Worm (Caenorhabditis elegans) whole organism, young adult: Measurements from ENCODE around the gene Y111B2A.1.

Experiments used
- B0019.2 ChIP-seq: fragments of 200-800 bp; sonication (Bioruptor generic); conservative IDR thresholded peaks from 2 replicates; pipeline ENCODE4 v1.3.6; 2022; ENCODE audit warnings: missing genetic modification reagents, missing genetic modification characterization, missing compliant biosample characterization
- C06A6.2 ChIP-seq: fragments of 200-800 bp; sonication (Bioruptor generic); conservative IDR thresholded peaks from 2 replicates; pipeline ENCODE4 v1.3.6; 2022; ENCODE audit warnings: missing genetic modification characterization, missing compliant biosample characterization
- C17E4.6 ChIP-seq: fragments of 200-800 bp; sonication (Bioruptor generic); IDR thresholded peaks from 2 replicates; pipeline ENCODE4 v1.3.6; 2022; ENCODE audit warnings: missing genetic modification reagents, missing genetic modification characterization, missing compliant biosample characterization
- D2030.7 ChIP-seq: fragments of 200-800 bp; sonication (Bioruptor generic); IDR thresholded peaks from 2 replicates; pipeline ENCODE4 v1.3.6; 2022; ENCODE audit warnings: missing genetic modification reagents, missing genetic modification characterization, missing compliant biosample characterization
- F10E7.11 ChIP-seq: sonication (generic microtip); optimal IDR thresholded peaks from 2 replicates; lab custom pipeline; 2017; ENCODE audit warnings: mild to moderate bottlenecking, missing genetic modification characterization, moderate library complexity, missing compliant biosample characterization
- F39B2.1 ChIP-seq: fragments of 200-800 bp; sonication (Bioruptor generic); IDR thresholded peaks from 2 replicates; pipeline ENCODE4 v1.3.6; 2022; ENCODE audit warnings: missing genetic modification reagents, missing genetic modification characterization, missing compliant biosample characterization
- K11D2.4 ChIP-seq: fragments of 200-800 bp; sonication (Bioruptor generic); IDR thresholded peaks from 2 replicates; pipeline ENCODE4 v1.3.6; 2022; ENCODE audit warnings: missing genetic modification reagents, missing genetic modification characterization, missing compliant biosample characterization
- K12H6.12 ChIP-seq: fragments of 200-800 bp; sonication (Bioruptor generic); optimal IDR thresholded peaks from 2 replicates; lab custom pipeline; 2018; ENCODE audit warnings: mild to moderate bottlenecking, missing genetic modification characterization, missing compliant biosample characterization
- T26A5.8 ChIP-seq: sonication (generic microtip); optimal IDR thresholded peaks from 2 replicates; lab custom pipeline; 2016; ENCODE audit warnings: missing genetic modification characterization, missing compliant biosample characterization
- Y53G8AR.9 ChIP-seq: fragments of 200-800 bp; sonication (Bioruptor generic); conservative IDR thresholded peaks from 2 replicates; pipeline ENCODE4 v1.3.6; 2022; ENCODE audit warnings: missing genetic modification reagents, missing genetic modification characterization, missing compliant biosample characterization
- aptf-3 ChIP-seq: fragments of 200-800 bp; sonication (Bioruptor generic); IDR thresholded peaks from 2 replicates; pipeline ENCODE4 v1.3.6; 2022; ENCODE audit warnings: missing genetic modification characterization, missing compliant biosample characterization
- attf-5 ChIP-seq: fragments of 200-800 bp; sonication (Bioruptor generic); optimal IDR thresholded peaks from 2 replicates; lab custom pipeline; 2018; ENCODE audit warnings: mild to moderate bottlenecking, missing genetic modification characterization, missing compliant biosample characterization
- ccch-3 ChIP-seq: fragments of 200-800 bp; sonication (Bioruptor generic); optimal IDR thresholded peaks from 2 replicates; lab custom pipeline; 2018; ENCODE audit warnings: mild to moderate bottlenecking, missing genetic modification characterization, missing compliant biosample characterization
- cebp-2 ChIP-seq: fragments of 200-800 bp; sonication (Bioruptor generic); IDR thresholded peaks from 2 replicates; pipeline ENCODE4 v1.3.6; 2022; ENCODE audit warnings: missing genetic modification characterization, missing compliant biosample characterization
- ceh-27 ChIP-seq: fragments of 200-800 bp; sonication (Bioruptor generic); optimal IDR thresholded peaks from 2 replicates; lab custom pipeline; 2018; ENCODE audit warnings: mild to moderate bottlenecking, missing genetic modification characterization, moderate library complexity, missing compliant biosample characterization
- ceh-79 ChIP-seq: sonication (generic microtip); optimal IDR thresholded peaks from 2 replicates; lab custom pipeline; 2017; ENCODE audit warnings: mild to moderate bottlenecking, missing genetic modification characterization, missing compliant biosample characterization
- ceh-91 ChIP-seq: fragments of 200-800 bp; sonication (Bioruptor generic); IDR thresholded peaks from 2 replicates; pipeline ENCODE4 v1.3.6; 2022; ENCODE audit warnings: missing genetic modification reagents, missing genetic modification characterization, missing compliant biosample characterization
- dpff-1 ChIP-seq: sonication (generic microtip); optimal IDR thresholded peaks from 2 replicates; lab custom pipeline; 2017; ENCODE audit warnings: mild to moderate bottlenecking, missing genetic modification characterization, missing compliant biosample characterization
- egl-18 ChIP-seq: fragments of 200-800 bp; sonication (Bioruptor generic); IDR thresholded peaks from 2 replicates; pipeline ENCODE4 v1.3.6; 2022; ENCODE audit warnings: missing genetic modification reagents, missing genetic modification characterization, missing compliant biosample characterization
- egl-44 ChIP-seq: fragments of 200-800 bp; sonication (Bioruptor generic); IDR thresholded peaks from 2 replicates; pipeline ENCODE4 v1.3.6; 2022; ENCODE audit warnings: missing genetic modification reagents, missing genetic modification characterization, missing compliant biosample characterization
- ekl-4 ChIP-seq: fragments of 200-800 bp; sonication (Bioruptor generic); IDR thresholded peaks from 2 replicates; pipeline ENCODE4 v1.3.6; 2022; ENCODE audit warnings: missing genetic modification reagents, missing genetic modification characterization, missing compliant biosample characterization
- fkh-3 ChIP-seq: sonication (generic microtip); optimal IDR thresholded peaks from 2 replicates; lab custom pipeline; 2016; ENCODE audit warnings: mild to moderate bottlenecking, missing genetic modification characterization, missing compliant biosample characterization
- hlh-12 ChIP-seq: sonication (generic microtip); optimal IDR thresholded peaks from 2 replicates; lab custom pipeline; 2016; ENCODE audit warnings: missing genetic modification characterization, missing compliant biosample characterization
- lin-26 ChIP-seq: fragments of 200-800 bp; sonication (Bioruptor generic); IDR thresholded peaks from 2 replicates; pipeline ENCODE4 v1.3.6; 2022; ENCODE audit warnings: missing genetic modification reagents, missing genetic modification characterization, missing compliant biosample characterization
- lin-40 ChIP-seq: sonication (generic microtip); optimal IDR thresholded peaks from 2 replicates; lab custom pipeline; 2016; ENCODE audit warnings: missing genetic modification characterization, mild to moderate bottlenecking, missing compliant biosample characterization, missing genotype, missing genetic modification reagents
- lin-54 ChIP-seq: fragments of 200-800 bp; sonication (Bioruptor generic); optimal IDR thresholded peaks from 2 replicates; lab custom pipeline; 2018; ENCODE audit warnings: mild to moderate bottlenecking, missing genetic modification characterization, missing compliant biosample characterization
- lsl-1 ChIP-seq: fragments of 200-800 bp; sonication (Bioruptor generic); optimal IDR thresholded peaks from 2 replicates; lab custom pipeline; 2018; ENCODE audit warnings: mild to moderate bottlenecking, missing genetic modification characterization, moderate library complexity, missing compliant biosample characterization
- madf-6 ChIP-seq: fragments of 200-800 bp; sonication (Bioruptor generic); IDR thresholded peaks from 2 replicates; pipeline ENCODE4 v1.3.6; 2022; ENCODE audit warnings: missing genetic modification reagents, missing genetic modification characterization, missing compliant biosample characterization
- mes-4 ChIP-seq: sonication (generic microtip); optimal IDR thresholded peaks from 2 replicates; lab custom pipeline; 2016; ENCODE audit warnings: missing genotype, missing genetic modification characterization, missing compliant biosample characterization
- mxl-1 ChIP-seq: sonication (generic microtip); optimal IDR thresholded peaks from 2 replicates; lab custom pipeline; 2016; ENCODE audit warnings: missing genetic modification characterization, missing compliant biosample characterization
- nfya-1 ChIP-seq: sonication (generic microtip); optimal IDR thresholded peaks from 2 replicates; lab custom pipeline; 2017; ENCODE audit warnings: antibody characterized with exemption, missing compliant biosample characterization, missing genetic modification characterization, borderline replicate concordance; ENCODE audit not compliant: insufficient read depth
- nfya-2 ChIP-seq: fragments of 200-800 bp; sonication (Bioruptor generic); IDR thresholded peaks from 2 replicates; pipeline ENCODE4 v1.3.6; 2022; ENCODE audit warnings: missing genetic modification reagents, missing genetic modification characterization, missing compliant biosample characterization
- nhr-27 ChIP-seq: fragments of 200-800 bp; sonication (Bioruptor generic); optimal IDR thresholded peaks from 2 replicates; lab custom pipeline; 2018; ENCODE audit warnings: mild to moderate bottlenecking, missing genetic modification characterization, moderate library complexity, missing compliant biosample characterization
- nhr-80 ChIP-seq: sonication (generic microtip); optimal IDR thresholded peaks from 2 replicates; lab custom pipeline; 2016; ENCODE audit warnings: missing genetic modification characterization, missing compliant biosample characterization
- pha-4 ChIP-seq: fragments of 150-350 bp; sonication (generic microtip); optimal IDR thresholded peaks from 2 replicates; lab custom pipeline; 2014; ENCODE audit warnings: missing biosample characterization, missing genetic modification reagents, missing genetic modification characterization
- rec-8 ChIP-seq, 2 experiments: sonication (generic microtip); optimal IDR thresholded peaks; 2 replicates each; lab custom pipeline; 2016; ENCODE audit warnings: mild to moderate bottlenecking in 2 of 2, missing genetic modification characterization in 2 of 2, missing genetic modification reagents in 2 of 2, missing genotype in 2 of 2, missing biosample characterization in 1 of 2, missing compliant biosample characterization in 1 of 2, moderate library complexity in 1 of 2
- repo-1 ChIP-seq: sonication (generic microtip); optimal IDR thresholded peaks from 2 replicates; lab custom pipeline; 2017; ENCODE audit warnings: mild to moderate bottlenecking, missing genetic modification characterization, missing compliant biosample characterization
- rpc-1 ChIP-seq, 2 experiments: fragments of 150-350 bp in 1 of 2; sonication (generic microtip) in 1 of 2; optimal IDR thresholded peaks; 2 replicates each; lab custom pipeline; 2014 to 2018; ENCODE audit warnings: missing biosample characterization in 1 of 2, missing genetic modification characterization in 1 of 2, missing genetic modification reagents in 1 of 2, missing genotype in 1 of 2
- sea-2 ChIP-seq: fragments of 200-800 bp; sonication (Bioruptor generic); IDR thresholded peaks from 2 replicates; pipeline ENCODE4 v1.3.6; 2022; ENCODE audit warnings: missing genetic modification characterization, missing compliant biosample characterization
- snpc-1.1 ChIP-seq: sonication (generic microtip); optimal IDR thresholded peaks from 2 replicates; lab custom pipeline; 2017; ENCODE audit warnings: missing genetic modification characterization, mild to moderate bottlenecking, missing compliant biosample characterization, antibody characterized with exemption, moderate library complexity, missing genotype, missing genetic modification reagents; ENCODE audit not compliant: insufficient read depth
- snpc-1.3 ChIP-seq: sonication (generic microtip); optimal IDR thresholded peaks from 2 replicates; lab custom pipeline; 2017; ENCODE audit warnings: missing genetic modification characterization, mild to moderate bottlenecking, missing compliant biosample characterization, antibody characterized with exemption, moderate library complexity, missing genotype, missing genetic modification reagents; ENCODE audit not compliant: insufficient read depth
- snpc-3.4 ChIP-seq: sonication (generic microtip); optimal IDR thresholded peaks from 2 replicates; lab custom pipeline; 2017; ENCODE audit warnings: missing genetic modification characterization, mild to moderate bottlenecking, missing compliant biosample characterization, antibody characterized with exemption, moderate library complexity, missing genotype, missing genetic modification reagents
- tbp1 ChIP-seq: fragments of 200-800 bp; sonication (Bioruptor generic); optimal IDR thresholded peaks from 2 replicates; lab custom pipeline; 2018; ENCODE audit warnings: mild to moderate bottlenecking, missing genetic modification characterization, missing compliant biosample characterization
- tlf-1 ChIP-seq: fragments of 200-800 bp; sonication (Bioruptor generic); optimal IDR thresholded peaks from 2 replicates; lab custom pipeline; 2018; ENCODE audit warnings: mild to moderate bottlenecking, missing genetic modification characterization, missing compliant biosample characterization
- unc-130 ChIP-seq: sonication (generic microtip); optimal IDR thresholded peaks from 2 replicates; lab custom pipeline; 2016; ENCODE audit warnings: missing genetic modification reagents, missing genetic modification characterization, missing compliant biosample characterization
- zfh-2 ChIP-seq: fragments of 200-800 bp; sonication (Bioruptor generic); conservative IDR thresholded peaks from 2 replicates; pipeline ENCODE4 v1.3.6; 2022; ENCODE audit warnings: missing genetic modification reagents, missing genetic modification characterization, missing compliant biosample characterization
- zim-3 ChIP-seq: sonication (generic microtip); optimal IDR thresholded peaks from 2 replicates; lab custom pipeline; 2017; ENCODE audit warnings: mild to moderate bottlenecking, missing genetic modification characterization, moderate library complexity, missing compliant biosample characterization
- ztf-18 ChIP-seq: sonication (generic microtip); optimal IDR thresholded peaks from 2 replicates; lab custom pipeline; 2016; ENCODE audit warnings: missing genotype, mild to moderate bottlenecking, missing genetic modification characterization, missing compliant biosample characterization

Gene Y111B2A.1

ce11 chrIII:12499245-12499644 lies 3.8 kb upstream of the Y111B2A.1 start, which contains the start of gene sql-1 (continued):
- peak; percentile 60 for TF ChIP-seq snpc-1.3 (tag; lab: Kevin White, UChicago)
- TF ChIP-seq Y53G8AR.9 (GFP tag; lab: Robert Waterston, UW): peak; percentile 83
- TF ChIP-seq sea-2: no peak
- no peak for TF ChIP-seq C06A6.2 (GFP tag; lab: Robert Waterston, UW)
- peak; percentile 30 for TF ChIP-seq ceh-79 (tag; lab: Kevin White, UChicago)
- no peak for TF ChIP-seq zfh-2 (GFP tag; lab: Robert Waterston, UW)
- TF ChIP-seq repo-1 (tag; lab: Kevin White, UChicago): peak; percentile 30
- no peak for TF ChIP-seq snpc-1.1 (tag; lab: Kevin White, UChicago)
- no peak for TF ChIP-seq aptf-3 (GFP tag; lab: Robert Waterston, UW)
- TF ChIP-seq rpc-1 (optimal IDR thresholded peaks at IDR 0.05; lab: Kevin White, UChicago): no peak
- TF ChIP-seq rpc-1 (tag; optimal IDR thresholded peaks at IDR 0.05; lab: Kevin White, UChicago): no peak
- TF ChIP-seq nfya-2 (GFP tag; lab: Robert Waterston, UW): peak; percentile 77; the same call in 1 of the 2 replicates
- TF ChIP-seq unc-130 (GFP tag; lab: Kevin White, UChicago): peak; percentile 53
- no peak for TF ChIP-seq D2030.7 (GFP tag; lab: Robert Waterston, UW)
- TF ChIP-seq hlh-12 (tag; lab: Kevin White, UChicago): no peak
- TF ChIP-seq lsl-1 (GFP tag; lab: Kevin White, UChicago): peak; percentile 32
- no peak for TF ChIP-seq tlf-1 (GFP tag; lab: Kevin White, UChicago)
- no peak for TF ChIP-seq ceh-91
- TF ChIP-seq ceh-27: no peak
- no peak for TF ChIP-seq K12H6.12 (tag; lab: Kevin White, UChicago)
- peak; percentile 41 for TF ChIP-seq mes-4 (tag; lab: Kevin White, UChicago)
- TF ChIP-seq F10E7.11: peak; percentile 14
- TF ChIP-seq nhr-80: no peak
- TF ChIP-seq T26A5.8 (tag; lab: Kevin White, UChicago): peak; percentile 67
- peak; percentile 65; the same call in 1 of the 2 replicates for TF ChIP-seq madf-6 (GFP tag; lab: Robert Waterston, UW)
- TF ChIP-seq ccch-3 (GFP tag; lab: Kevin White, UChicago): no peak
- TF ChIP-seq C17E4.6: peak; percentile 80; the same call in 1 of the 2 replicates
- no peak for TF ChIP-seq lin-26 (GFP tag; lab: Robert Waterston, UW)
- TF ChIP-seq cebp-2 (GFP tag; lab: Robert Waterston, UW): 0 out of 2 replicates have a peak, but pooled peaks have one; percentile 53
- peak; percentile 35 for TF ChIP-seq tbp1
- TF ChIP-seq lin-40 (tag; lab: Kevin White, UChicago): no peak
- TF ChIP-seq pha-4 (tag; lab: Kevin White, UChicago): no peak
- peak; percentile 11 to 63 for TF ChIP-seq rec-8 (tag; optimal IDR thresholded peaks at IDR 0.05; lab: Kevin White, UChicago)
- TF ChIP-seq zim-3 (tag; lab: Kevin White, UChicago): peak; percentile 37
- no peak for TF ChIP-seq F39B2.1 (GFP tag; lab: Robert Waterston, UW)
- TF ChIP-seq ekl-4 (GFP tag; lab: Robert Waterston, UW): no peak; the same call in 1 of the 2 replicates
- peak; percentile 50 for TF ChIP-seq dpff-1 (tag; lab: Kevin White, UChicago)
- TF ChIP-seq K11D2.4 (GFP tag; lab: Robert Waterston, UW): no peak
- peak; percentile 39 for TF ChIP-seq nhr-27 (tag; lab: Kevin White, UChicago)
- TF ChIP-seq attf-5 (GFP tag; lab: Kevin White, UChicago): no peak
- no peak for TF ChIP-seq nfya-1 (tag; lab: Kevin White, UChicago)
- 0 out of 2 replicates have a peak, but pooled peaks have one; percentile 17 for TF ChIP-seq B0019.2 (GFP tag; lab: Robert Waterston, UW)
- peak; percentile 74 for TF ChIP-seq fkh-3 (tag; lab: Kevin White, UChicago)
- TF ChIP-seq egl-18 (GFP tag; lab: Robert Waterston, UW): no peak
- peak; percentile 28 for TF ChIP-seq mxl-1 (tag; lab: Kevin White, UChicago)
- TF ChIP-seq egl-44: no peak
- no peak for TF ChIP-seq ztf-18
- peak; percentile 53 for TF ChIP-seq lin-54 (GFP tag; lab: Kevin White, UChicago)
- TF ChIP-seq snpc-3.4: peak; percentile 70
